Worm (Caenorhabditis elegans) whole organism, young adult: ENCODE results near the gene lgc-45.

Source experiments
- F22D6.2 ChIP-seq: sonication (generic microtip); optimal IDR thresholded peaks from 2 replicates; lab custom pipeline; 2016; ENCODE audit warnings: mild to moderate bottlenecking, missing genetic modification characterization, missing compliant biosample characterization
- F39B2.1 ChIP-seq: fragments of 200-800 bp; sonication (Bioruptor generic); IDR thresholded peaks from 2 replicates; pipeline ENCODE4 v1.3.6; 2022; ENCODE audit warnings: missing genetic modification reagents, missing genetic modification characterization, missing compliant biosample characterization
- F55B11.4 ChIP-seq: sonication (generic microtip); optimal IDR thresholded peaks from 2 replicates; lab custom pipeline; 2016; ENCODE audit warnings: missing compliant biosample characterization, missing genetic modification characterization, borderline replicate concordance; ENCODE audit not compliant: insufficient read depth
- F57C9.4 ChIP-seq: sonication (generic microtip); optimal IDR thresholded peaks from 2 replicates; lab custom pipeline; 2017; ENCODE audit warnings: mild to moderate bottlenecking, missing genetic modification characterization, missing compliant biosample characterization
- K11D2.4 ChIP-seq: fragments of 200-800 bp; sonication (Bioruptor generic); IDR thresholded peaks from 2 replicates; pipeline ENCODE4 v1.3.6; 2022; ENCODE audit warnings: missing genetic modification reagents, missing genetic modification characterization, missing compliant biosample characterization
- Y56A3A.18 ChIP-seq: fragments of 200-800 bp; sonication (Bioruptor generic); IDR thresholded peaks from 2 replicates; pipeline ENCODE4 v1.3.6; 2022; ENCODE audit warnings: missing genetic modification reagents, missing genetic modification characterization, missing compliant biosample characterization
- Y67H2A.10 ChIP-seq: fragments of 200-800 bp; sonication (Bioruptor generic); conservative IDR thresholded peaks from 2 replicates; pipeline ENCODE4 v1.3.6; 2022; ENCODE audit warnings: missing genetic modification reagents, missing genetic modification characterization, missing compliant biosample characterization
- Y95B8A.8 ChIP-seq: fragments of 200-800 bp; sonication (Bioruptor generic); IDR thresholded peaks from 2 replicates; pipeline ENCODE4 v1.3.6; 2022; ENCODE audit warnings: missing genetic modification reagents, missing genetic modification characterization, missing compliant biosample characterization
- ZK185.1 ChIP-seq: sonication (generic microtip); optimal IDR thresholded peaks from 2 replicates; lab custom pipeline; 2016; ENCODE audit warnings: mild to moderate bottlenecking, missing genetic modification characterization, missing compliant biosample characterization; ENCODE audit not compliant: poor library complexity, severe bottlenecking
- ama-1 ChIP-seq, 3 experiments: fragments of 150-350 bp in 1 of 3; sonication (generic microtip) in 2 of 3; optimal IDR thresholded peaks; 2 replicates each; lab custom pipeline; 2014 to 2018; ENCODE audit warnings: missing biosample characterization in 2 of 3, missing genetic modification characterization in 2 of 3, missing genetic modification reagents in 2 of 3
- aptf-2 ChIP-seq: fragments of 200-800 bp; sonication (Bioruptor generic); conservative IDR thresholded peaks from 2 replicates; pipeline ENCODE4 v1.3.6; 2022; ENCODE audit warnings: missing genetic modification reagents, missing genetic modification characterization, missing compliant biosample characterization
- atf-7 ChIP-seq: sonication (generic microtip); optimal IDR thresholded peaks from 2 replicates; lab custom pipeline; 2017; ENCODE audit warnings: mild to moderate bottlenecking, missing genetic modification characterization, missing compliant biosample characterization
- athp-1 ChIP-seq: sonication (generic microtip); optimal IDR thresholded peaks from 2 replicates; lab custom pipeline; 2017; ENCODE audit warnings: mild to moderate bottlenecking, missing genetic modification characterization, missing compliant biosample characterization
- attf-6 ChIP-seq: fragments of 200-800 bp; sonication (Bioruptor generic); IDR thresholded peaks from 2 replicates; pipeline ENCODE4 v1.3.6; 2022; ENCODE audit warnings: missing genetic modification reagents, missing genetic modification characterization, missing compliant biosample characterization
- bed-1 ChIP-seq: fragments of 200-800 bp; sonication (Bioruptor generic); IDR thresholded peaks from 2 replicates; pipeline ENCODE4 v1.3.6; 2022; ENCODE audit warnings: missing genetic modification reagents, missing genetic modification characterization, missing compliant biosample characterization
- ceh-27 ChIP-seq: fragments of 200-800 bp; sonication (Bioruptor generic); optimal IDR thresholded peaks from 2 replicates; lab custom pipeline; 2018; ENCODE audit warnings: mild to moderate bottlenecking, missing genetic modification characterization, moderate library complexity, missing compliant biosample characterization
- ceh-79 ChIP-seq: sonication (generic microtip); optimal IDR thresholded peaks from 2 replicates; lab custom pipeline; 2017; ENCODE audit warnings: mild to moderate bottlenecking, missing genetic modification characterization, missing compliant biosample characterization
- ceh-91 ChIP-seq: fragments of 200-800 bp; sonication (Bioruptor generic); IDR thresholded peaks from 2 replicates; pipeline ENCODE4 v1.3.6; 2022; ENCODE audit warnings: missing genetic modification reagents, missing genetic modification characterization, missing compliant biosample characterization
- chd-7 ChIP-seq: sonication (generic microtip); optimal IDR thresholded peaks from 2 replicates; lab custom pipeline; 2016; ENCODE audit warnings: mild to moderate bottlenecking, missing genetic modification characterization, moderate library complexity, missing compliant biosample characterization
- dpff-1 ChIP-seq: sonication (generic microtip); optimal IDR thresholded peaks from 2 replicates; lab custom pipeline; 2017; ENCODE audit warnings: mild to moderate bottlenecking, missing genetic modification characterization, missing compliant biosample characterization
- efl-1 ChIP-seq: fragments of 150-350 bp; optimal IDR thresholded peaks from 2 replicates; lab custom pipeline; 2014; ENCODE audit warnings: missing biosample characterization, missing genetic modification reagents, missing genetic modification characterization
- fkh-3 ChIP-seq: sonication (generic microtip); optimal IDR thresholded peaks from 2 replicates; lab custom pipeline; 2016; ENCODE audit warnings: mild to moderate bottlenecking, missing genetic modification characterization, missing compliant biosample characterization
- hlh-26 ChIP-seq: fragments of 200-800 bp; sonication (Bioruptor generic); conservative IDR thresholded peaks from 2 replicates; pipeline ENCODE4 v1.3.6; 2022; ENCODE audit warnings: missing genetic modification reagents, missing genetic modification characterization, missing compliant biosample characterization
- hrde-1 ChIP-seq: sonication (generic microtip); optimal IDR thresholded peaks from 2 replicates; lab custom pipeline; 2016; ENCODE audit warnings: missing genetic modification characterization, mild to moderate bottlenecking, missing compliant biosample characterization, moderate library complexity, missing genotype, missing genetic modification reagents, borderline replicate concordance
- hsf-1 ChIP-seq: fragments of 200-800 bp; sonication (Bioruptor generic); IDR thresholded peaks from 2 replicates; pipeline ENCODE4 v1.3.6; 2022; ENCODE audit warnings: missing genetic modification reagents, missing genetic modification characterization, missing compliant biosample characterization
- lag-1 ChIP-seq: fragments of 200-800 bp; sonication (Bioruptor generic); IDR thresholded peaks from 2 replicates; pipeline ENCODE4 v1.3.6; 2022; ENCODE audit warnings: missing genetic modification reagents, missing genetic modification characterization, missing compliant biosample characterization
- madf-3 ChIP-seq: fragments of 200-800 bp; sonication (Bioruptor generic); IDR thresholded peaks from 2 replicates; pipeline ENCODE4 v1.3.6; 2022; ENCODE audit warnings: missing genetic modification reagents, missing genetic modification characterization, missing compliant biosample characterization
- madf-8 ChIP-seq: fragments of 200-800 bp; sonication (Bioruptor generic); conservative IDR thresholded peaks from 2 replicates; pipeline ENCODE4 v1.3.6; 2022; ENCODE audit warnings: missing genetic modification reagents, missing genetic modification characterization, missing compliant biosample characterization
- mcd-1 ChIP-seq: fragments of 200-800 bp; sonication (Bioruptor generic); IDR thresholded peaks from 2 replicates; pipeline ENCODE4 v1.3.6; 2022; ENCODE audit warnings: missing genetic modification reagents, missing genetic modification characterization, missing compliant biosample characterization
- mel-28 ChIP-seq: sonication (generic microtip); optimal IDR thresholded peaks from 2 replicates; lab custom pipeline; 2016; ENCODE audit warnings: borderline replicate concordance, mild to moderate bottlenecking, missing genetic modification characterization, missing compliant biosample characterization
- pha-4 ChIP-seq: fragments of 150-350 bp; sonication (generic microtip); optimal IDR thresholded peaks from 2 replicates; lab custom pipeline; 2014; ENCODE audit warnings: missing biosample characterization, missing genetic modification reagents, missing genetic modification characterization
- rcor-1 ChIP-seq: fragments of 200-800 bp; sonication (Bioruptor generic); IDR thresholded peaks from 2 replicates; pipeline ENCODE4 v1.3.6; 2022; ENCODE audit warnings: missing genetic modification reagents, missing genetic modification characterization, missing compliant biosample characterization
- rec-8 ChIP-seq, 2 experiments: sonication (generic microtip); optimal IDR thresholded peaks; 2 replicates each; lab custom pipeline; 2016; ENCODE audit warnings: mild to moderate bottlenecking in 2 of 2, missing genetic modification characterization in 2 of 2, missing genetic modification reagents in 2 of 2, missing genotype in 2 of 2, missing biosample characterization in 1 of 2, missing compliant biosample characterization in 1 of 2, moderate library complexity in 1 of 2
- repo-1 ChIP-seq: sonication (generic microtip); optimal IDR thresholded peaks from 2 replicates; lab custom pipeline; 2017; ENCODE audit warnings: mild to moderate bottlenecking, missing genetic modification characterization, missing compliant biosample characterization
- sdz-38 ChIP-seq: sonication (generic microtip); optimal IDR thresholded peaks from 2 replicates; lab custom pipeline; 2016; ENCODE audit warnings: missing genotype, missing genetic modification characterization, missing compliant biosample characterization
- tlf-1 ChIP-seq: fragments of 200-800 bp; sonication (Bioruptor generic); optimal IDR thresholded peaks from 2 replicates; lab custom pipeline; 2018; ENCODE audit warnings: mild to moderate bottlenecking, missing genetic modification characterization, missing compliant biosample characterization
- unc-62 ChIP-seq: fragments of 150-350 bp; optimal IDR thresholded peaks from 2 replicates; lab custom pipeline; 2014; ENCODE audit warnings: missing biosample characterization, missing genetic modification reagents, missing genetic modification characterization
- ztf-26 ChIP-seq: sonication (generic microtip); optimal IDR thresholded peaks from 2 replicates; lab custom pipeline; 2017; ENCODE audit warnings: missing genetic modification characterization, missing compliant biosample characterization
- ztf-28 ChIP-seq: fragments of 200-800 bp; sonication (Bioruptor generic); IDR thresholded peaks from 2 replicates; pipeline ENCODE4 v1.3.6; 2022; ENCODE audit warnings: missing genetic modification reagents, missing genetic modification characterization, missing compliant biosample characterization
- ztf-3 ChIP-seq: fragments of 200-800 bp; sonication (Bioruptor generic); optimal IDR thresholded peaks from 2 replicates; lab custom pipeline; 2018; ENCODE audit warnings: mild to moderate bottlenecking, missing genetic modification characterization, missing compliant biosample characterization

lgc-45 gene

DNA sequence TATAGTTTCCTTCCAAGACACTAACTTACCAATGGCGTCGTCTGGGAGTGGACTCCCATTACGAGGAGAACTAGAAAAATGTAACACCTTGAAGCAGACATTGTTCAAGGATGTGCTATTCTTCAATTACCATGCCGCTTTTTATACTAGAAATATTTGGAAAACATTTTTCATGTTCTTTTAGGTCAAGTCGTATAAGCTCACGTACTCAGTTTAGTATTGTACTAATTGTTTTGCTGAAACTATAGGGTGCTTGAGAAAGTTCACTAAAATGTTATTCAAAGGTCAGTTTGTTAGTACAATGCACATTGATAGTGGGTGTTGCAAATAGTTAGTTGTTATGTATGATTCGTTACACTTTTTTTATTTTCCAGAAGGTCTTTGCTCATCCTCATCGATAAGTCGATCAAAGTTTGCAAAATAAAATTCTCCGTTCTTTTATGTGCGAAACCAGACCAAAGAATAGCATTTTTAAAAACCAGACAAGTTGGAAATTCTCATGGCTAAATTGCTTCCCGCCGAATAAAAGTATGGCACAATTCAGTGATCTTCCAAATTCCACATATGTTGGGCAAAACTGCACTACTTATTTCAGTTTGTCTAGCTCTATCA, 13.8 kb downstream of the lgc-45 start, which contains the start of the genes clec-128 and clec-129:
Gene clec-128, minus strand, starts transcription at position 101 of the 612 bp plus-strand sequence.
Gene clec-129, plus strand, starts transcription at position 562 of the 612 bp plus-strand sequence.
- TF ChIP-seq ceh-79 (tag; lab: Kevin White, UChicago) (no peak), rec-8 (tag; optimal IDR thresholded peaks at IDR 0.05; lab: Kevin White, UChicago) (no peak), tlf-1 (no peak), mel-28 (no peak), efl-1 (GFP tag; lab: Kevin White, UChicago) (no peak), ZK185.1 (no peak), athp-1 (no peak), dpff-1 (tag; lab: Kevin White, UChicago) (no peak), bed-1 (GFP tag; lab: Robert Waterston, UW) (no peak), ztf-3 (no peak), chd-7 (no peak), F55B11.4 (no peak), ceh-91 (GFP tag; lab: Robert Waterston, UW) (no peak), hlh-26 (GFP tag; lab: Robert Waterston, UW) (no peak), hsf-1 (no peak), F57C9.4 (tag; lab: Kevin White, UChicago) (no peak), K11D2.4 (GFP tag; lab: Robert Waterston, UW) (no peak), hrde-1 (no peak), sdz-38 (tag; lab: Kevin White, UChicago) (no peak), pha-4 (tag; lab: Kevin White, UChicago) (no peak)
- TF ChIP-seq, all 124 proteins: peak for 0

DNA sequence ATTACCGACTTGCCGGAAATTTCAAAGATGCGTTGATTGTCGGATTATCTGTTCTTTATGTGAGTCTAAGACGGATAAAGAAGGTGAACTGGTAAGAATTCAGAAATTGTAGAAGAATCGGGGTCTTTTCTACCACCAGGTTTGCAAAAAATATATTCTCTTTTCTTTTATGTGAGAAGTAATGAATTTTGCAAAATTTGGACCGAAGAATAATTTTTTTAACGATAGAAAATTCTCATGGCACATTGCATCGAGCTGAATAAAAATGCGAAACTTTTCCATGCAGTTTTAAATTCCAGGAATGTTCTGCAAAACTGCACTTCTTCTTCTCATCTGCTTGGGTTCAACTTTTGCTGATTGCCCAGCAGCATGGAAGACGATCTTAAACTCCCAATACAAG, 16.0 kb downstream of the lgc-45 start, which contains the start of gene clec-130:
Gene clec-130, plus strand, starts transcription at position 301 of the 400 bp plus-strand sequence.
- TF ChIP-seq mcd-1 (GFP tag; lab: Robert Waterston, UW) (no peak), F39B2.1 (no peak), repo-1 (no peak), Y56A3A.18 (GFP tag; lab: Robert Waterston, UW) (no peak), sdz-38 (tag; lab: Kevin White, UChicago) (no peak), ztf-28 (GFP tag; lab: Robert Waterston, UW) (no peak), ztf-26 (no peak), Y95B8A.8 (no peak), F22D6.2 (tag; lab: Kevin White, UChicago) (no peak), tlf-1 (no peak), hsf-1 (no peak)

DNA sequence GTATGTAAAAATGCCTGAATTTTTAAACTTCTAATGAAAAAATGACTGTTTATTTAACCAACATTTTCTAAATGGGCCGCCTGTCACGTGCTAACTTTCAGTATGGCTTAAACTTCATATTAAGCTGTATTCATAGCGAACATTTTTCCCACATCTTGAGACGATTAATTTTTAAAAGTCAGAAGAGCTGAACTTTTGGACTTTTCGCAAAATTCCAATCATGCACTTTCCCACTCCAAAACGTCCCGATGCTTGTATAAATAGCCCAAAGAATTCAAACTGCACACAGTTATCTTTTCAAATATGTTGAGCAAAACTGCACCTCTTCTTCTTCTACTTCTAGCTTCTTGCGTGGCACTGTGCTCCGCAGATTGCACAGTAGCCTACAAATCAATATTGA, 19.5 kb downstream of the lgc-45 start, which contains the start of gene clec-132:
Gene clec-132, plus strand, starts transcription at position 301 of the 400 bp plus-strand sequence.
- TF ChIP-seq attf-6 (GFP tag; lab: Robert Waterston, UW) (no peak), lag-1 (GFP tag; lab: Robert Waterston, UW) (no peak)

DNA sequence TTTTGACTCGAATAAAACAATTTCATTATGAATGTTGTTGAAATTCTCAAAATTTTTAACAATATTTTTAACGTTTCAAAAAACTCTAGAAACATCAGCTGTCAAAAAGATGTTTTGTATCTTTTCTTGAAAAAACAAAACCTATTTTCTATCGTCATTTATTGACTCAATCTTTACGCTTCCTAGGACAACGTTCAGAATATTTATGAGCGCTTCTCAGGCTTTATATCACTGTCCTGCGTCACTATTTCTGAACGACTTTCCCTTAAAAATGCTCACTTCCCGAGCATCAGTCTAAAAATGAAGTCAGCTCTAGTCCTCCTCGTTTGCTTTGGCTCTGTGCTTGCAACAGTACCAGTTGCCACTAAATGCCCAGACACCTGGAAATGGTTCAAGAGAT, 20.8 kb downstream of the lgc-45 start, which contains the start of gene clec-133:
Gene clec-133, plus strand, starts transcription at position 301 of the 400 bp plus-strand sequence.
- TF ChIP-seq rcor-1 (GFP tag; lab: Robert Waterston, UW): no peak
- no peak for TF ChIP-seq aptf-2 (GFP tag; lab: Robert Waterston, UW)
- TF ChIP-seq attf-6 (GFP tag; lab: Robert Waterston, UW): no peak
- TF ChIP-seq ama-1 (optimal IDR thresholded peaks at IDR 0.05; lab: Kevin White, UChicago): no peak
- no peak for TF ChIP-seq ama-1 (GFP tag; optimal IDR thresholded peaks at IDR 0.05; lab: Kevin White, UChicago)
- TF ChIP-seq Y67H2A.10: no peak
- TF ChIP-seq madf-8: no peak
- no peak for TF ChIP-seq ceh-79 (tag; lab: Kevin White, UChicago)
- no peak for TF ChIP-seq hrde-1
- no peak for TF ChIP-seq madf-3 (GFP tag; lab: Robert Waterston, UW)
- TF ChIP-seq unc-62 (GFP tag; lab: Kevin White, UChicago): no peak
- TF ChIP-seq efl-1 (GFP tag; lab: Kevin White, UChicago): no peak
- no peak for TF ChIP-seq fkh-3 (tag; lab: Kevin White, UChicago)
- no peak for TF ChIP-seq atf-7 (tag; lab: Kevin White, UChicago)
- no peak for TF ChIP-seq rec-8 (tag; optimal IDR thresholded peaks at IDR 0.05; lab: Kevin White, UChicago)
- TF ChIP-seq ceh-27 (GFP tag; lab: Kevin White, UChicago): no peak
- TF ChIP-seq, all 124 proteins: peak for 0
